Worm (Caenorhabditis elegans): ENCODE results near the gene F55C12.19.

Gene F55C12.19

DNA sequence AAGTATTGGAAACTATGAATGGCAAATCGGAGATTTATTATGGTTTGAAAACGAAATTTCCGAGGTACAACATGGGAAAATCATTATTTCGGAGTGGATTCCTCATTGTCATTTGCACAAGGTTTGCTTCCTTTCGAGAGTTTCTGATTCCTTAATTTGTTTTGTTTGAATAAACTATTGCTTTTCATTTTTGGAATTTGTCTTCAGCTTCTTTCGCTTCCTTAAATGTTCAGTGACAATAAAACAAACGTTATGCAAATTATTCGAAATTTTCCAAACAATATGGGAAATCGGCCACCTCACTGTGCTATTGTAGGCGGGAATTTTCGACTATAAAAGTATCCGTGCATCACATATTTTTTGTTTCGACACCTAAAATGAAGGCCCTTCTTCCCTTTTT is 24.1 kb upstream of the F55C12.19 start, which contains the start of gene nep-25:
TSS of gene nep-25 (plus strand) at position 375 of the 400 bp plus-strand sequence.
- TF ChIP-seq tbx-37 (GFP tag; conservative IDR thresholded peaks at IDR 0.05) (no peak), sea-1 (GFP tag; conservative IDR thresholded peaks at IDR 0.05) (no peak), scrt-1 (GFP tag; IDR thresholded peaks at IDR 0.05) (no peak), ceh-13 (GFP tag; optimal IDR thresholded peaks at IDR 0.05) (no peak), B0310.2 (tag; optimal IDR thresholded peaks at IDR 0.05) (no peak), hmbx-1 (tag; optimal IDR thresholded peaks at IDR 0.05) (no peak), ets-7 (tag; optimal IDR thresholded peaks at IDR 0.05) (no peak), ama-1 (optimal IDR thresholded peaks at IDR 0.05) (no peak), hmg-4 (GFP tag; optimal IDR thresholded peaks at IDR 0.05) (no peak), tbx-11 (GFP tag; IDR thresholded peaks at IDR 0.05) (no peak), tra-4 (tag; optimal IDR thresholded peaks at IDR 0.05) (no peak), pes-1 (GFP tag; IDR thresholded peaks at IDR 0.05) (no peak), hnd-1 (tag; optimal IDR thresholded peaks at IDR 0.05) (no peak), aly-1 (tag; optimal IDR thresholded peaks at IDR 0.05) (no peak), flt-1 (GFP tag; IDR thresholded peaks at IDR 0.05) (no peak)

DNA sequence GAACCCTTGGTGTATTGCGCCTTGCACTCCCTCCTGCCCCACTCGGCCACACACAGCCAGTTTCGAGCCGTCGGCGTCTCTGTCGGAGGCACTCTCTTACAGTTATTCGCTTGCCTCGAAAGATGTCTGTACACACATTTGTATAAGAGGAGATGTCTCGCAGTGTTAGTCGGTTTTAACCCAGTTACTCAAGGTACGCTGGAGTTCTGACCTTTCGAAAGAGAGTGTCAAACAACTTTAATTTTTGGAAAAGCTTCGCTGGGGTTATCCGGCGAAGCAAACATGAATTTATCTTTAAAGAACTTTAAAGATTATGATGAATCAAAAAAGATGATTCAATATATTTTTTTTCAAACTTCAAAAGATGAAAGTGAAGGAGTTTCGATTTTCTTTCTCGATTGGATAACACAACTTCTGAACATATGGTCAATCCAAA is 21.2 kb upstream of the F55C12.19 start:
- peak; percentile 100 for TF ChIP-seq ama-1 (optimal IDR thresholded peaks at IDR 0.05)
- peak; percentile 27 for TF ChIP-seq ceh-13 (GFP tag; optimal IDR thresholded peaks at IDR 0.05)
- TF ChIP-seq hmg-4 (GFP tag; optimal IDR thresholded peaks at IDR 0.05), result peak; percentile 96
- peak; percentile 98 for TF ChIP-seq F13C5.2 (tag; optimal IDR thresholded peaks at IDR 0.05)
- TF ChIP-seq B0310.2 (tag; optimal IDR thresholded peaks at IDR 0.05), result peak; percentile 88
- peak; percentile 72 for TF ChIP-seq flt-1 (GFP tag; IDR thresholded peaks at IDR 0.05)
- TF ChIP-seq scrt-1 (GFP tag; IDR thresholded peaks at IDR 0.05), result peak; percentile 67
- peak; percentile 96 for TF ChIP-seq ceh-36 (tag; optimal IDR thresholded peaks at IDR 0.05)
- peak; percentile 53 for TF ChIP-seq hnd-1 (tag; optimal IDR thresholded peaks at IDR 0.05)
- peak; percentile 79 for TF ChIP-seq tbx-11 (GFP tag; IDR thresholded peaks at IDR 0.05)
- peak; percentile 39 for TF ChIP-seq tbx-37 (GFP tag; conservative IDR thresholded peaks at IDR 0.05)
- TF ChIP-seq sea-1 (GFP tag; conservative IDR thresholded peaks at IDR 0.05), result peak; percentile 89
- peak; percentile 40 for TF ChIP-seq aly-1 (tag; optimal IDR thresholded peaks at IDR 0.05)
- TF ChIP-seq pes-1 (GFP tag; IDR thresholded peaks at IDR 0.05), result peak; percentile 86
- peak; percentile 84 for TF ChIP-seq hmbx-1 (tag; optimal IDR thresholded peaks at IDR 0.05)
- TF ChIP-seq tra-4 (tag; optimal IDR thresholded peaks at IDR 0.05), result peak; percentile 92
- TF ChIP-seq ets-7 (tag; optimal IDR thresholded peaks at IDR 0.05), result peak; percentile 80

DNA sequence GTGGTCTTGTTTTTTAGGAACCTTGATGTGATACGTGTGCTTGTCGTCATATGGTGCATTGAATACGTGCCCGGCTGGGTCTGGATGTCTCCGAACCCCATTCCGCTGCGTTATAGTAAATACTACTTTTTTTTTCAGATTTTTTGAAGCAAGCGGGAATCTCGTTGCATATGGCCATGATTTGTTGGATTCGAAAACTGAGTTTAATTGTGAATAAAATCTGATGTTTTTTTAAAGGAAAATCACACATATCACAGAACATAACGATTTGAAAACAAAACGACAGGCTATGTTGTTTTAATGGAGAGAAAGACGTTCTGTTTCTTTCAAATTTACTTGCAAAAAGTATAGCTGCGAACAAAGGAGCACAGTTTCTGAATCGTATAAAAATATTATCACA is 20.5 kb upstream of the F55C12.19 start, which contains the start of the genes ZK1248.17 and H41C03.3:
TSS of gene ZK1248.17 (minus strand) at position 101 of the 400 bp plus-strand sequence.
TSS of gene H41C03.3 (plus strand) at position 337 of the 400 bp plus-strand sequence.
- TF ChIP-seq scrt-1 (GFP tag; IDR thresholded peaks at IDR 0.05) (no peak), ama-1 (optimal IDR thresholded peaks at IDR 0.05) (no peak), hnd-1 (tag; optimal IDR thresholded peaks at IDR 0.05) (no peak), aly-1 (tag; optimal IDR thresholded peaks at IDR 0.05) (no peak), hmbx-1 (tag; optimal IDR thresholded peaks at IDR 0.05) (no peak)

DNA sequence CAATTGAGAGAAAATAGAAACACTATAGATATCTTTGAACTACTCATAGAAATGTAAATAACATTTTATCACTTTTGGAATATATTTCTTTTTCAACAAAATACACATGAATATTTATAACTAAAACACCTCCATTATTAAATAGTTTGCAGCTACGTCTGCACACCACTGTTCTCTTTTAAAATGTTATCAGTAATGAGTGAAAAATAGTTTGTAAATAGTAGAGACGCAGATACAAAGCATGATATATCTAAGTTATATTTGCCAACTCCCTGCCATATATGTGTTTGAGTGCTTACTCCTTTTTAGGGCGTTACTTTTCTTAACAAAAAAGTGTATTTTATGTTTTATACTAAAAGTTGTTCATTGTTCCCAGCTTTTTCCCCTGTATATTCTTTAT is 19.8 kb upstream of the F55C12.19 start:
- TF ChIP-seq flt-1 (GFP tag; IDR thresholded peaks at IDR 0.05) (no peak), pes-1 (GFP tag; IDR thresholded peaks at IDR 0.05) (no peak)

DNA sequence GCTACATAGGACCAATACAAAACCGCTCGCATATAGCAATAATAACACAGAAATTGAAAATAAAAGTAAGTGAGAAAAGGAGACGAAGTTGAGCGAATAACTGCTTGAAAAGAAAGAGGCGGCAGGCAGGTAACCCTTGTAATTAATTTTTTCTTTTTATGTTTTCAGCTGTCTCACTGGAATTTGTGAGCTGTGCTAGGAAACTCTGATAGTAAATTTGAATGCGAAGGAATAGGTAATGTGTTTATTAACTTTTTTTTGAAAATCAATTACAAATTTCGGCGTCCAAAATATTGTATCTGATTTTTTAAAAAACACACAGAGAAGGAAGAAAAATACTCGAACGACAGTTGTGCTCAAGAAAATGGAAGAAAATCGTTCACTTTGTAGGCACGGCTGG is 13.9 kb upstream of the F55C12.19 start, which contains the start of gene H41C03.2:
TSS of gene H41C03.2 (minus strand) at position 101 of the 400 bp plus-strand sequence.
- TF ChIP-seq flt-1 (GFP tag; IDR thresholded peaks at IDR 0.05), result no peak
- TF ChIP-seq F13C5.2 (tag; optimal IDR thresholded peaks at IDR 0.05), result no peak
- no peak for TF ChIP-seq scrt-1 (GFP tag; IDR thresholded peaks at IDR 0.05)
- no peak for TF ChIP-seq sea-1 (GFP tag; conservative IDR thresholded peaks at IDR 0.05)
- no peak for TF ChIP-seq pes-1 (GFP tag; IDR thresholded peaks at IDR 0.05)
- no peak for TF ChIP-seq ama-1 (optimal IDR thresholded peaks at IDR 0.05)
- TF ChIP-seq tbx-37 (GFP tag; conservative IDR thresholded peaks at IDR 0.05), result no peak
- no peak for TF ChIP-seq hnd-1 (tag; optimal IDR thresholded peaks at IDR 0.05)
- no peak for TF ChIP-seq ceh-36 (tag; optimal IDR thresholded peaks at IDR 0.05)
- TF ChIP-seq aly-1 (tag; optimal IDR thresholded peaks at IDR 0.05), result no peak
- no peak for TF ChIP-seq tbx-11 (GFP tag; IDR thresholded peaks at IDR 0.05)
- TF ChIP-seq tra-4 (tag; optimal IDR thresholded peaks at IDR 0.05), result no peak
- TF ChIP-seq B0310.2 (tag; optimal IDR thresholded peaks at IDR 0.05), result no peak
- no peak for TF ChIP-seq ets-7 (tag; optimal IDR thresholded peaks at IDR 0.05)
- TF ChIP-seq hmg-4 (GFP tag; optimal IDR thresholded peaks at IDR 0.05), result no peak
- no peak for TF ChIP-seq hmbx-1 (tag; optimal IDR thresholded peaks at IDR 0.05)
- TF ChIP-seq ceh-13 (GFP tag; optimal IDR thresholded peaks at IDR 0.05), result no peak

DNA sequence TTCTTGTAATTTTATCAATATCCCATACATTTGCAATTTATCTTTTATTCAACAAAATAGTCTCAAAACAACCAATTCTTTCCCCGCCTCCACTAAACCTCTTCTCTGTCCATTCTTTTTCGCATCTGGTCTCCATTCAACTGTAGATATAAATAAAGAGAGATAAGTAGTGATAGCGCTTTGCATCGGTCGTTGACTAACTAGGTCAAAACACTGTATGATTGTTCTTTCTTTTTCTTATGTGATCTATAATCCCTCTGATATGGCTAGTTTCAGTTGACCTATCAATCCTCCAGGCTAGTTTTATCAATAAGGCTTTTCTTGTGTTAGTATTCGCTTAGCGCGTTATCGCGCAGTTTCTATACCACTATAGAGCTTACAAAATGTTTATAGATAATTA is 12.7 kb upstream of the F55C12.19 start:
- TF ChIP-seq hmg-4 (GFP tag; optimal IDR thresholded peaks at IDR 0.05), result no peak
- no peak for TF ChIP-seq F13C5.2 (tag; optimal IDR thresholded peaks at IDR 0.05)
- no peak for TF ChIP-seq tbx-11 (GFP tag; IDR thresholded peaks at IDR 0.05)
- no peak for TF ChIP-seq flt-1 (GFP tag; IDR thresholded peaks at IDR 0.05)
- no peak for TF ChIP-seq pes-1 (GFP tag; IDR thresholded peaks at IDR 0.05)
- TF ChIP-seq ceh-36 (tag; optimal IDR thresholded peaks at IDR 0.05), result no peak
- TF ChIP-seq scrt-1 (GFP tag; IDR thresholded peaks at IDR 0.05), result no peak
- TF ChIP-seq hmbx-1 (tag; optimal IDR thresholded peaks at IDR 0.05), result no peak
- TF ChIP-seq ama-1 (optimal IDR thresholded peaks at IDR 0.05), result no peak

DNA sequence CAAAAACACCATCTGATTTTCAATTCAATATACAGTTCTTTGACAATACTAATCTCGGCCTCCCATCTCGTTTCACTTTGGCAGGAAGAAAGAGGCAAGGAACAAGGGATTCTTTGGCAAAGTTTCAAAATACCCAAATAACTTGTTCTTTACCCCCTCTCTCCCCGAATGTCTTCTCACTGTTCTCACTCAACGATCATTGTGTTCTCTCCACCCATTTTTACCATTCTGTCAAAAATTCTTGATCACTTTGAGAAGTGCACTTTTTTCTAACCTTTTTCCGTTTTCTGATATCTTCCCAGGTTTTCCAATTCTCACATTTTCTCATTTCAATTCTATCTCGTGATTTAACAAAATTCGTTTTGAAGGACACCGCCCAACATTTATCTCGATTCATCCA is 11.8 kb upstream of the F55C12.19 start, which contains the start of gene H41C03.1:
TSS of gene H41C03.1 (plus strand) at position 301 of the 400 bp plus-strand sequence.
- TF ChIP-seq B0310.2 (tag; optimal IDR thresholded peaks at IDR 0.05), result no peak

DNA sequence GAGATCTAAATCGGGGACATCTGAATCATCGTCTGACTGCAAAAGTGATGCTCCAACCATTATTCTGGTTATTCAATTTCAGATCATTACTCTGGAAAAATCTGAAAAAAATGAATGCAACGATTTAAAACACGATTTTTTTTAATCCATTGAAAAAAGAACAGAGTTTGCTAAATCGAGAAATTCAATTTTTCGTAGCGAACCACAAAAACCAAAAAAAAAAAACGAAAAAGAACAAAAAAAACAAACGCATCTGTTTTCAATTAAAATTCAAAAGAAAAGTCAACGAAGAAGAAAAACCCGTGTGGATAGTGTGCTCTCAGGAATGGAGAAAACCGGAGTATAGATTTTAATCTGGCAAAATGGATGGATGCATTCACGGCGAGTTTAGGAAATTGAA is 7.6 kb upstream of the F55C12.19 start, which contains the start of gene F55C12.4:
TSS of gene F55C12.4 (minus strand) at position 101 of the 400 bp plus-strand sequence.
- TF ChIP-seq ama-1 (optimal IDR thresholded peaks at IDR 0.05) (no peak), tbx-37 (GFP tag; conservative IDR thresholded peaks at IDR 0.05) (no peak), B0310.2 (tag; optimal IDR thresholded peaks at IDR 0.05) (no peak), aly-1 (tag; optimal IDR thresholded peaks at IDR 0.05) (no peak), pes-1 (GFP tag; IDR thresholded peaks at IDR 0.05) (no peak), ceh-13 (GFP tag; optimal IDR thresholded peaks at IDR 0.05) (no peak), hnd-1 (tag; optimal IDR thresholded peaks at IDR 0.05) (no peak), scrt-1 (GFP tag; IDR thresholded peaks at IDR 0.05) (no peak), hmbx-1 (tag; optimal IDR thresholded peaks at IDR 0.05) (no peak), tra-4 (tag; optimal IDR thresholded peaks at IDR 0.05) (no peak)

Data from whole organism, early embryonic.